Fruit fly (Drosophila melanogaster) whole organism, prepupa: ENCODE data around the gene CG1463.

ENCODE experiments used
- Blimp-1 ChIP-seq: fragments of 200-800 bp; sonication (Bioruptor generic); optimal IDR thresholded peaks from 3 replicates; lab custom pipeline; 2017; ENCODE audit warnings: missing biosample characterization, missing genetic modification characterization, mild to moderate bottlenecking, moderate library complexity, missing genetic modification reagents
- CG11902 ChIP-seq: fragments of 200-800 bp; sonication (Bioruptor generic); optimal IDR thresholded peaks from 3 replicates; lab custom pipeline; 2016; ENCODE audit warnings: missing biosample characterization, missing genetic modification characterization
- CG34406 ChIP-seq: fragments of 200-800 bp; sonication (Bioruptor generic); optimal IDR thresholded peaks from 3 replicates; lab custom pipeline; 2016; ENCODE audit warnings: missing biosample characterization, missing genetic modification characterization
- CG3919 ChIP-seq: fragments of 200-800 bp; sonication (Bioruptor generic); optimal IDR thresholded peaks from 3 replicates; lab custom pipeline; 2016; ENCODE audit warnings: missing biosample characterization, missing genetic modification characterization
- CG6276 ChIP-seq: fragments of 200-800 bp; sonication (Bioruptor generic); optimal IDR thresholded peaks from 2 replicates; lab custom pipeline; 2017; ENCODE audit warnings: missing biosample characterization, mild to moderate bottlenecking, missing genetic modification characterization
- CG8119 ChIP-seq: fragments of 200-800 bp; sonication (Bioruptor generic); IDR thresholded peaks from 3 replicates; pipeline ENCODE4 v1.3.6; 2022; ENCODE audit warnings: missing biosample characterization, missing genetic modification characterization
- Gug ChIP-seq: fragments of 200-800 bp; sonication (Bioruptor generic); IDR thresholded peaks from 2 replicates; pipeline ENCODE4 v1.3.6; 2022; ENCODE audit warnings: missing biosample characterization, missing genetic modification characterization
- Lpt ChIP-seq: fragments of 200-800 bp; sonication (Bioruptor generic); optimal IDR thresholded peaks from 3 replicates; lab custom pipeline; 2016; ENCODE audit warnings: missing biosample characterization, missing genetic modification characterization
- esn ChIP-seq: fragments of 200-800 bp; sonication (Bioruptor generic); optimal IDR thresholded peaks from 2 replicates; lab custom pipeline; 2016; ENCODE audit warnings: missing biosample characterization, mild to moderate bottlenecking, missing genetic modification characterization, moderate library complexity
- salr ChIP-seq, 2 experiments: fragments of 200-800 bp; sonication (Bioruptor generic); optimal IDR thresholded peaks; 3 replicates each; lab custom pipeline; 2016 to 2018; ENCODE audit warnings: missing biosample characterization in 2 of 2, missing genetic modification characterization in 2 of 2, mild to moderate bottlenecking in 1 of 2
- svp ChIP-seq: fragments of 200-800 bp; sonication (Bioruptor generic); peaks from one replicate; lab custom pipeline; 2016; ENCODE audit warnings: missing biosample characterization, missing genetic modification characterization

dm6 chrX:12600802-12601793, 10.4 kb downstream of the CG1463 start:
- no peak for TF ChIP-seq CG8119 (GFP tag; lab: Robert Waterston, UW)
- TF ChIP-seq svp (GFP tag; lab: Kevin White, UChicago), result no peak
- no peak for TF ChIP-seq Blimp-1 (GFP tag; lab: Kevin White, UChicago)
- no peak for TF ChIP-seq esn (GFP tag; lab: Kevin White, UChicago)
- no peak for TF ChIP-seq CG34406 (GFP tag; lab: Kevin White, UChicago)
- no peak for TF ChIP-seq salr (GFP tag; optimal IDR thresholded peaks at IDR 0.05; lab: Kevin White, UChicago)
- TF ChIP-seq Gug, result no peak
- TF ChIP-seq CG6276 (GFP tag; lab: Kevin White, UChicago), result no peak
- TF ChIP-seq Lpt (GFP tag; lab: Kevin White, UChicago), result no peak
- no peak for TF ChIP-seq CG3919
- no peak for TF ChIP-seq CG11902 (GFP tag; lab: Kevin White, UChicago)
